Worm (Caenorhabditis elegans): ENCODE data around the gene Y43F8B.18.

The Y43F8B.18 gene

ce11 chrV:19485690-19486089 is at the start of gene Y43F8B.18:
Y43F8B.18 (plus strand) TSS chrV:19485990.
- no peak for TF ChIP-seq ceh-36 (tag; optimal IDR thresholded peaks at IDR 0.05)
- no peak for TF ChIP-seq scrt-1 (GFP tag; IDR thresholded peaks at IDR 0.05)
- no peak for TF ChIP-seq flt-1 (GFP tag; IDR thresholded peaks at IDR 0.05)
- no peak for TF ChIP-seq ets-7 (tag; optimal IDR thresholded peaks at IDR 0.05)
- no peak for TF ChIP-seq hnd-1 (tag; optimal IDR thresholded peaks at IDR 0.05)
- no peak for TF ChIP-seq B0310.2 (tag; optimal IDR thresholded peaks at IDR 0.05)
- TF ChIP-seq aly-1 (tag; optimal IDR thresholded peaks at IDR 0.05), result no peak
- no peak for TF ChIP-seq sea-1 (GFP tag; conservative IDR thresholded peaks at IDR 0.05)
- TF ChIP-seq pes-1 (GFP tag; IDR thresholded peaks at IDR 0.05), result no peak
- no peak for TF ChIP-seq hmg-4 (GFP tag; optimal IDR thresholded peaks at IDR 0.05)
- TF ChIP-seq ama-1 (optimal IDR thresholded peaks at IDR 0.05), result no peak
- TF ChIP-seq tbx-37 (GFP tag; conservative IDR thresholded peaks at IDR 0.05), result no peak
- TF ChIP-seq F13C5.2 (tag; optimal IDR thresholded peaks at IDR 0.05), result no peak
- no peak for TF ChIP-seq tra-4 (tag; optimal IDR thresholded peaks at IDR 0.05)
- TF ChIP-seq ceh-13 (GFP tag; optimal IDR thresholded peaks at IDR 0.05), result no peak
- TF ChIP-seq tbx-11 (GFP tag; IDR thresholded peaks at IDR 0.05), result no peak
- no peak for TF ChIP-seq hmbx-1 (tag; optimal IDR thresholded peaks at IDR 0.05)

DNA sequence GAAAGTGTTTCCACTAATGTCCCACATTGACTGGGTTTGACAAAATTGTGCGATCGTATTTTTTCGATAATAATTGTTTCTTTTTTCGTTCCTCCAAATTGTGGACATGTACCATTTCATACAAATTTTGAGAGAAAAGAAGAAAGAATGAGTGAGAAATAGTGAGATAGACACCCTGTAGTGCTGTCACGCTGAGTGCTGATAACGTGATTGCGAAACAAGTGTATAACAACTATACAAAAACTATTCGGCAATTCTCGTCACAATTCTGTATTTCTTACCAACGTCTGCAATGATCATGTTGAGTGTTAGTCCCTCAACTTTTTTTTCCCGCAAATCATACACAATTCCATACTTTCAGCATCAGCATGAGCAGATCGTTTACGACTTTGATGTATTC is 49.5 kb upstream of the Y43F8B.18 start, which contains the start of gene C25F9.14:
TSS of gene C25F9.14 (plus strand) at position 178 of the 400 bp plus-strand sequence.
- no peak for TF ChIP-seq tbx-11 (GFP tag; IDR thresholded peaks at IDR 0.05)
- TF ChIP-seq pes-1 (GFP tag; IDR thresholded peaks at IDR 0.05), result no peak
- no peak for TF ChIP-seq hnd-1 (tag; optimal IDR thresholded peaks at IDR 0.05)
- TF ChIP-seq tbx-37 (GFP tag; conservative IDR thresholded peaks at IDR 0.05), result no peak
- TF ChIP-seq ets-7 (tag; optimal IDR thresholded peaks at IDR 0.05), result no peak
- no peak for TF ChIP-seq aly-1 (tag; optimal IDR thresholded peaks at IDR 0.05)
- TF ChIP-seq F13C5.2 (tag; optimal IDR thresholded peaks at IDR 0.05), result no peak
- TF ChIP-seq ceh-36 (tag; optimal IDR thresholded peaks at IDR 0.05), result no peak
- no peak for TF ChIP-seq ceh-13 (GFP tag; optimal IDR thresholded peaks at IDR 0.05)
- no peak for TF ChIP-seq ama-1 (optimal IDR thresholded peaks at IDR 0.05)
- no peak for TF ChIP-seq hmbx-1 (tag; optimal IDR thresholded peaks at IDR 0.05)
- TF ChIP-seq flt-1 (GFP tag; IDR thresholded peaks at IDR 0.05), result no peak
- no peak for TF ChIP-seq sea-1 (GFP tag; conservative IDR thresholded peaks at IDR 0.05)
- no peak for TF ChIP-seq tra-4 (tag; optimal IDR thresholded peaks at IDR 0.05)
- no peak for TF ChIP-seq scrt-1 (GFP tag; IDR thresholded peaks at IDR 0.05)
- TF ChIP-seq B0310.2 (tag; optimal IDR thresholded peaks at IDR 0.05), result no peak
- no peak for TF ChIP-seq hmg-4 (GFP tag; optimal IDR thresholded peaks at IDR 0.05)

DNA sequence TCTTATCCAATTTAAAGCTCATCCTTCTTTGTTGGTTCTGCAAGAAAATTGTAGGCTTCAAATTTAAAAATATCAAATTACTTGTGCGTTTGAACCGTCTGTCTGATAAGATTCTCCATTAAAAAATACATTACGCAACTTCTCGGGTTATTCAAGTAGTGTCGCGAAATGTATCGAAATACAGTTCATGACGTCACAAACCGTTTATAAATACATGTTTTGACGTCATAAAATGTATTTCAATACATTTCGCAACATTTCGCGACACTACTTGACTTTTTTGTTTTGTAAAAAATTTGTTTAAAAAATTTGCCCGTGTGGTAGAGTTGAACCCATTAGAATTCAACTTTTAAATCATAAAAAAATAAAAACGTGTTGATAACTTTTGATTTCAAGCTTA is 42.2 kb upstream of the Y43F8B.18 start:
- no peak for TF ChIP-seq hmg-4 (GFP tag; optimal IDR thresholded peaks at IDR 0.05)
- no peak for TF ChIP-seq ceh-13 (GFP tag; optimal IDR thresholded peaks at IDR 0.05)
- TF ChIP-seq tbx-11 (GFP tag; IDR thresholded peaks at IDR 0.05), result no peak
- no peak for TF ChIP-seq ama-1 (optimal IDR thresholded peaks at IDR 0.05)
- no peak for TF ChIP-seq tbx-37 (GFP tag; conservative IDR thresholded peaks at IDR 0.05)
- TF ChIP-seq ceh-36 (tag; optimal IDR thresholded peaks at IDR 0.05), result no peak
- TF ChIP-seq ets-7 (tag; optimal IDR thresholded peaks at IDR 0.05), result no peak
- TF ChIP-seq F13C5.2 (tag; optimal IDR thresholded peaks at IDR 0.05), result no peak

- no peak for TF ChIP-seq ceh-36 (tag; optimal IDR thresholded peaks at IDR 0.05)
- TF ChIP-seq hmg-4 (GFP tag; optimal IDR thresholded peaks at IDR 0.05), result no peak
- TF ChIP-seq tbx-11 (GFP tag; IDR thresholded peaks at IDR 0.05), result no peak
- no peak for TF ChIP-seq ets-7 (tag; optimal IDR thresholded peaks at IDR 0.05)
- TF ChIP-seq ceh-13 (GFP tag; optimal IDR thresholded peaks at IDR 0.05), result no peak
- TF ChIP-seq F13C5.2 (tag; optimal IDR thresholded peaks at IDR 0.05), result no peak
- no peak for TF ChIP-seq pes-1 (GFP tag; IDR thresholded peaks at IDR 0.05)
- TF ChIP-seq scrt-1 (GFP tag; IDR thresholded peaks at IDR 0.05), result no peak
- no peak for TF ChIP-seq tra-4 (tag; optimal IDR thresholded peaks at IDR 0.05)
- no peak for TF ChIP-seq tbx-37 (GFP tag; conservative IDR thresholded peaks at IDR 0.05)
- no peak for TF ChIP-seq flt-1 (GFP tag; IDR thresholded peaks at IDR 0.05)
- no peak for TF ChIP-seq sea-1 (GFP tag; conservative IDR thresholded peaks at IDR 0.05)
- TF ChIP-seq aly-1 (tag; optimal IDR thresholded peaks at IDR 0.05), result no peak
- TF ChIP-seq hnd-1 (tag; optimal IDR thresholded peaks at IDR 0.05), result no peak
- no peak for TF ChIP-seq B0310.2 (tag; optimal IDR thresholded peaks at IDR 0.05)
- TF ChIP-seq ama-1 (optimal IDR thresholded peaks at IDR 0.05), result no peak
- no peak for TF ChIP-seq hmbx-1 (tag; optimal IDR thresholded peaks at IDR 0.05)
These were observed 40.3 kb upstream of the Y43F8B.18 start, which contains the start of gene M04C3.1 for ce11 chrV:19445442-19445841. M04C3.1 (minus strand) TSS chrV:19445605.

DNA sequence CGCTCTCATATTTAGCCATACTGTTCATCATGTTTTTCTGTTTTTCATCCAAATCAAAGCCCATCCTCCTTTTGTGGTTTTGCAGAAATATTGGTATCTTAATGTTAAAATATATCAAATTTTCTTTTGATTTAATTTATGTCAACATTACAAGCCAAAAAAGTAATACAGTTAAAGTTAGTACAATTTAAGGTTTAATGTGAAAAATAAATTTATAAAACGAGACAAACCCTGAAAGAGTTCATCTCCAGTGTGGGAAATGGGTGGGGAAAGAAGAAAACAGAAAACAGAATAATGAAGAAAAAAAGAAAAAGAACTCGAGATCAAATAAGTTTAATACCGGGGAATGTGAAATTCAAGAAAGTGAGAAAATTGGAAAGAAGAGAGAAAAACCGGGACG is 37.0 kb upstream of the Y43F8B.18 start, which contains the start of gene M04C3.2:
TSS of gene M04C3.2 (minus strand) at position 101 of the 400 bp plus-strand sequence.
- TF ChIP-seq tbx-37 (GFP tag; conservative IDR thresholded peaks at IDR 0.05), result no peak
- TF ChIP-seq pes-1 (GFP tag; IDR thresholded peaks at IDR 0.05), result no peak
- no peak for TF ChIP-seq hmbx-1 (tag; optimal IDR thresholded peaks at IDR 0.05)
- no peak for TF ChIP-seq tbx-11 (GFP tag; IDR thresholded peaks at IDR 0.05)
- TF ChIP-seq B0310.2 (tag; optimal IDR thresholded peaks at IDR 0.05), result no peak
- no peak for TF ChIP-seq hmg-4 (GFP tag; optimal IDR thresholded peaks at IDR 0.05)
- TF ChIP-seq ets-7 (tag; optimal IDR thresholded peaks at IDR 0.05), result no peak
- TF ChIP-seq aly-1 (tag; optimal IDR thresholded peaks at IDR 0.05), result no peak

DNA sequence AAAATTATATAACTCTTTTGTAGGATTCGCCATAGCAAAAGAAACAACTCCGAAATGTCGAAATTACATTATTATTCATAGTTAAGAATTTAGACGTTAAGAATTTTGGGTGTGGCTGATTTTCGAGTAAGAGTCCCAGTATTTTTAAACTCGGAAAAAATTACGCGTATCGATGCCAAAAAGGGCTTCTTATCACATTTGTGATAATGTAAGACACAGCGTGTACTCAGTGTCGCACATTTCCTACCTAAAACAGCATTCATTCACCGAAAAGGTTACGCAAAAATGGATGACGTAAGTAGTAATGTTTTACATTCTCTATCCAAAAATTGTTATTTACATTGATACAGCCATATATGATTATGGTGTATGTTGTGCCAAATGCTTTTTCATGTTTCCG is 36.2 kb upstream of the Y43F8B.18 start, which contains the start of gene M04C3.5:
TSS of gene M04C3.5 (plus strand) at position 190 of the 400 bp plus-strand sequence.
- TF ChIP-seq hnd-1 (tag; optimal IDR thresholded peaks at IDR 0.05) (no peak), aly-1 (tag; optimal IDR thresholded peaks at IDR 0.05) (no peak), hmbx-1 (tag; optimal IDR thresholded peaks at IDR 0.05) (no peak), ama-1 (optimal IDR thresholded peaks at IDR 0.05) (no peak), scrt-1 (GFP tag; IDR thresholded peaks at IDR 0.05) (no peak), ceh-36 (tag; optimal IDR thresholded peaks at IDR 0.05) (no peak), B0310.2 (tag; optimal IDR thresholded peaks at IDR 0.05) (no peak), tra-4 (tag; optimal IDR thresholded peaks at IDR 0.05) (no peak), ets-7 (tag; optimal IDR thresholded peaks at IDR 0.05) (no peak), flt-1 (GFP tag; IDR thresholded peaks at IDR 0.05) (no peak), tbx-11 (GFP tag; IDR thresholded peaks at IDR 0.05) (no peak), hmg-4 (GFP tag; optimal IDR thresholded peaks at IDR 0.05) (no peak), pes-1 (GFP tag; IDR thresholded peaks at IDR 0.05) (no peak), ceh-13 (GFP tag; optimal IDR thresholded peaks at IDR 0.05) (no peak), tbx-37 (GFP tag; conservative IDR thresholded peaks at IDR 0.05) (no peak), F13C5.2 (tag; optimal IDR thresholded peaks at IDR 0.05) (no peak), sea-1 (GFP tag; conservative IDR thresholded peaks at IDR 0.05) (no peak)

ce11 chrV:19455650-19456049 is 30.1 kb upstream of the Y43F8B.18 start, which contains the start of the genes Y43F8B.13 and Y43F8B.14:
Y43F8B.13 (plus strand) TSS chrV:19455950.
Y43F8B.14 (minus strand) TSS chrV:19455971.
- TF ChIP-seq hmbx-1 (tag; optimal IDR thresholded peaks at IDR 0.05) (no peak), sea-1 (GFP tag; conservative IDR thresholded peaks at IDR 0.05) (no peak), B0310.2 (tag; optimal IDR thresholded peaks at IDR 0.05) (no peak), ets-7 (tag; optimal IDR thresholded peaks at IDR 0.05) (no peak), hmg-4 (GFP tag; optimal IDR thresholded peaks at IDR 0.05) (no peak), tra-4 (tag; optimal IDR thresholded peaks at IDR 0.05) (no peak), ama-1 (optimal IDR thresholded peaks at IDR 0.05) (no peak), hnd-1 (tag; optimal IDR thresholded peaks at IDR 0.05) (no peak), flt-1 (GFP tag; IDR thresholded peaks at IDR 0.05) (no peak), tbx-11 (GFP tag; IDR thresholded peaks at IDR 0.05) (no peak), pes-1 (GFP tag; IDR thresholded peaks at IDR 0.05) (no peak), scrt-1 (GFP tag; IDR thresholded peaks at IDR 0.05) (no peak), tbx-37 (GFP tag; conservative IDR thresholded peaks at IDR 0.05) (no peak), aly-1 (tag; optimal IDR thresholded peaks at IDR 0.05) (no peak), ceh-36 (tag; optimal IDR thresholded peaks at IDR 0.05) (no peak), F13C5.2 (tag; optimal IDR thresholded peaks at IDR 0.05) (no peak), ceh-13 (GFP tag; optimal IDR thresholded peaks at IDR 0.05) (no peak)

All from whole organism, early embryonic.